Worm (Caenorhabditis elegans) whole organism, young adult: ENCODE data around the gene R01B10.3.

Source experiments
- B0035.1 ChIP-seq: sonication (generic microtip); optimal IDR thresholded peaks from 2 replicates; lab custom pipeline; 2016; ENCODE audit warnings: missing genetic modification characterization, mild to moderate bottlenecking, missing compliant biosample characterization, missing genotype, missing genetic modification reagents
- B0336.3 ChIP-seq: fragments of 200-800 bp; sonication (Bioruptor generic); IDR thresholded peaks from 2 replicates; pipeline ENCODE4 v1.3.6; 2022; ENCODE audit warnings: missing genetic modification characterization, missing compliant biosample characterization
- D2030.7 ChIP-seq: fragments of 200-800 bp; sonication (Bioruptor generic); IDR thresholded peaks from 2 replicates; pipeline ENCODE4 v1.3.6; 2022; ENCODE audit warnings: missing genetic modification reagents, missing genetic modification characterization, missing compliant biosample characterization
- F10E7.11 ChIP-seq: sonication (generic microtip); optimal IDR thresholded peaks from 2 replicates; lab custom pipeline; 2017; ENCODE audit warnings: mild to moderate bottlenecking, missing genetic modification characterization, moderate library complexity, missing compliant biosample characterization
- F33H1.4 ChIP-seq: fragments of 200-800 bp; sonication (Bioruptor generic); IDR thresholded peaks from 2 replicates; pipeline ENCODE4 v1.3.6; 2022; ENCODE audit warnings: missing genetic modification reagents, missing genetic modification characterization, missing compliant biosample characterization
- F37B4.10 ChIP-seq: fragments of 200-800 bp; sonication (Bioruptor generic); IDR thresholded peaks from 2 replicates; pipeline ENCODE4 v1.3.6; 2022; ENCODE audit warnings: missing genetic modification characterization, missing compliant biosample characterization
- F49E8.2 ChIP-seq: sonication (generic microtip); optimal IDR thresholded peaks from 3 replicates; lab custom pipeline; 2017; ENCODE audit warnings: missing genetic modification characterization, mild to moderate bottlenecking, missing compliant biosample characterization, antibody characterized with exemption, moderate library complexity; ENCODE audit not compliant: insufficient read depth
- F52B5.7 ChIP-seq: sonication (generic microtip); optimal IDR thresholded peaks from 2 replicates; lab custom pipeline; 2016; ENCODE audit warnings: mild to moderate bottlenecking, missing genetic modification characterization, missing compliant biosample characterization
- K12H6.12 ChIP-seq: fragments of 200-800 bp; sonication (Bioruptor generic); optimal IDR thresholded peaks from 2 replicates; lab custom pipeline; 2018; ENCODE audit warnings: mild to moderate bottlenecking, missing genetic modification characterization, missing compliant biosample characterization
- T26A5.8 ChIP-seq: sonication (generic microtip); optimal IDR thresholded peaks from 2 replicates; lab custom pipeline; 2016; ENCODE audit warnings: missing genetic modification characterization, missing compliant biosample characterization
- Y67H2A.10 ChIP-seq: fragments of 200-800 bp; sonication (Bioruptor generic); conservative IDR thresholded peaks from 2 replicates; pipeline ENCODE4 v1.3.6; 2022; ENCODE audit warnings: missing genetic modification reagents, missing genetic modification characterization, missing compliant biosample characterization
- Y95B8A.8 ChIP-seq: fragments of 200-800 bp; sonication (Bioruptor generic); IDR thresholded peaks from 2 replicates; pipeline ENCODE4 v1.3.6; 2022; ENCODE audit warnings: missing genetic modification reagents, missing genetic modification characterization, missing compliant biosample characterization
- ZK185.1 ChIP-seq: sonication (generic microtip); optimal IDR thresholded peaks from 2 replicates; lab custom pipeline; 2016; ENCODE audit warnings: mild to moderate bottlenecking, missing genetic modification characterization, missing compliant biosample characterization; ENCODE audit not compliant: poor library complexity, severe bottlenecking
- akir-1 ChIP-seq: fragments of 200-800 bp; sonication (Bioruptor generic); optimal IDR thresholded peaks from 2 replicates; lab custom pipeline; 2018; ENCODE audit warnings: mild to moderate bottlenecking, missing genetic modification characterization, moderate library complexity, missing compliant biosample characterization
- ama-1 ChIP-seq, 3 experiments: fragments of 150-350 bp in 1 of 3; sonication (generic microtip) in 2 of 3; optimal IDR thresholded peaks; 2 replicates each; lab custom pipeline; 2014 to 2018; ENCODE audit warnings: missing biosample characterization in 2 of 3, missing genetic modification characterization in 2 of 3, missing genetic modification reagents in 2 of 3
- attf-3 ChIP-seq: fragments of 200-800 bp; sonication (Bioruptor generic); conservative IDR thresholded peaks from 2 replicates; pipeline ENCODE4 v1.3.6; 2022; ENCODE audit warnings: missing genetic modification reagents, missing genetic modification characterization, missing compliant biosample characterization
- bed-1 ChIP-seq: fragments of 200-800 bp; sonication (Bioruptor generic); IDR thresholded peaks from 2 replicates; pipeline ENCODE4 v1.3.6; 2022; ENCODE audit warnings: missing genetic modification reagents, missing genetic modification characterization, missing compliant biosample characterization
- ccch-3 ChIP-seq: fragments of 200-800 bp; sonication (Bioruptor generic); optimal IDR thresholded peaks from 2 replicates; lab custom pipeline; 2018; ENCODE audit warnings: mild to moderate bottlenecking, missing genetic modification characterization, missing compliant biosample characterization
- ceh-40 ChIP-seq: fragments of 200-800 bp; sonication (Bioruptor generic); IDR thresholded peaks from 2 replicates; pipeline ENCODE4 v1.3.6; 2022; ENCODE audit warnings: missing genetic modification characterization, missing compliant biosample characterization
- dox-1 ChIP-seq: fragments of 200-800 bp; sonication (Bioruptor generic); IDR thresholded peaks from 2 replicates; pipeline ENCODE4 v1.3.6; 2022; ENCODE audit warnings: missing genetic modification reagents, missing genetic modification characterization, missing compliant biosample characterization
- dpff-1 ChIP-seq: sonication (generic microtip); optimal IDR thresholded peaks from 2 replicates; lab custom pipeline; 2017; ENCODE audit warnings: mild to moderate bottlenecking, missing genetic modification characterization, missing compliant biosample characterization
- efl-1 ChIP-seq: fragments of 150-350 bp; optimal IDR thresholded peaks from 2 replicates; lab custom pipeline; 2014; ENCODE audit warnings: missing biosample characterization, missing genetic modification reagents, missing genetic modification characterization
- egl-44 ChIP-seq: fragments of 200-800 bp; sonication (Bioruptor generic); IDR thresholded peaks from 2 replicates; pipeline ENCODE4 v1.3.6; 2022; ENCODE audit warnings: missing genetic modification reagents, missing genetic modification characterization, missing compliant biosample characterization
- him-1 ChIP-seq: sonication (generic microtip); optimal IDR thresholded peaks from 2 replicates; lab custom pipeline; 2016; ENCODE audit warnings: missing genotype, missing genetic modification reagents, missing genetic modification characterization, missing compliant biosample characterization
- hmg-1.2 ChIP-seq: fragments of 200-800 bp; sonication (Bioruptor generic); IDR thresholded peaks from 2 replicates; pipeline ENCODE4 v1.3.6; 2022; ENCODE audit warnings: missing genetic modification reagents, missing genetic modification characterization, missing compliant biosample characterization
- lin-35 ChIP-seq, 3 experiments: fragments of 150-350 bp in 2 of 3; sonication (generic microtip) in 1 of 3; optimal IDR thresholded peaks; 2 replicates each; lab custom pipeline; 2014 to 2018; ENCODE audit warnings: missing biosample characterization in 3 of 3, missing genetic modification characterization in 3 of 3, missing genetic modification reagents in 3 of 3
- lin-54 ChIP-seq: fragments of 200-800 bp; sonication (Bioruptor generic); optimal IDR thresholded peaks from 2 replicates; lab custom pipeline; 2018; ENCODE audit warnings: mild to moderate bottlenecking, missing genetic modification characterization, missing compliant biosample characterization
- madf-6 ChIP-seq: fragments of 200-800 bp; sonication (Bioruptor generic); IDR thresholded peaks from 2 replicates; pipeline ENCODE4 v1.3.6; 2022; ENCODE audit warnings: missing genetic modification reagents, missing genetic modification characterization, missing compliant biosample characterization
- mcd-1 ChIP-seq: fragments of 200-800 bp; sonication (Bioruptor generic); IDR thresholded peaks from 2 replicates; pipeline ENCODE4 v1.3.6; 2022; ENCODE audit warnings: missing genetic modification reagents, missing genetic modification characterization, missing compliant biosample characterization
- mel-28 ChIP-seq: sonication (generic microtip); optimal IDR thresholded peaks from 2 replicates; lab custom pipeline; 2016; ENCODE audit warnings: borderline replicate concordance, mild to moderate bottlenecking, missing genetic modification characterization, missing compliant biosample characterization
- mxl-1 ChIP-seq: sonication (generic microtip); optimal IDR thresholded peaks from 2 replicates; lab custom pipeline; 2016; ENCODE audit warnings: missing genetic modification characterization, missing compliant biosample characterization
- nfya-2 ChIP-seq: fragments of 200-800 bp; sonication (Bioruptor generic); IDR thresholded peaks from 2 replicates; pipeline ENCODE4 v1.3.6; 2022; ENCODE audit warnings: missing genetic modification reagents, missing genetic modification characterization, missing compliant biosample characterization
- nfyb-1 ChIP-seq: fragments of 200-800 bp; sonication (Bioruptor generic); IDR thresholded peaks from 2 replicates; pipeline ENCODE4 v1.3.6; 2022; ENCODE audit warnings: missing genetic modification reagents, missing genetic modification characterization, missing compliant biosample characterization
- nhr-120 ChIP-seq: fragments of 200-800 bp; sonication (Bioruptor generic); IDR thresholded peaks from 2 replicates; pipeline ENCODE4 v1.3.6; 2022; ENCODE audit warnings: missing genetic modification characterization, missing compliant biosample characterization
- pbrm-1 ChIP-seq: fragments of 200-800 bp; sonication (Bioruptor generic); IDR thresholded peaks from 2 replicates; pipeline ENCODE4 v1.3.6; 2022; ENCODE audit warnings: missing genetic modification reagents, missing genetic modification characterization, missing compliant biosample characterization
- pha-4 ChIP-seq: fragments of 150-350 bp; sonication (generic microtip); optimal IDR thresholded peaks from 2 replicates; lab custom pipeline; 2014; ENCODE audit warnings: missing biosample characterization, missing genetic modification reagents, missing genetic modification characterization
- rcor-1 ChIP-seq: fragments of 200-800 bp; sonication (Bioruptor generic); IDR thresholded peaks from 2 replicates; pipeline ENCODE4 v1.3.6; 2022; ENCODE audit warnings: missing genetic modification reagents, missing genetic modification characterization, missing compliant biosample characterization
- snpc-1.1 ChIP-seq: sonication (generic microtip); optimal IDR thresholded peaks from 2 replicates; lab custom pipeline; 2017; ENCODE audit warnings: missing genetic modification characterization, mild to moderate bottlenecking, missing compliant biosample characterization, antibody characterized with exemption, moderate library complexity, missing genotype, missing genetic modification reagents; ENCODE audit not compliant: insufficient read depth
- snpc-4 ChIP-seq, 5 experiments: fragments of 150-350 bp in 1 of 5; sonication (generic microtip) in 4 of 5; optimal IDR thresholded peaks; 2 replicates each; lab custom pipeline; 2014 to 2018; ENCODE audit warnings: missing genetic modification characterization in 5 of 5, missing biosample characterization in 3 of 5, antibody characterized with exemption in 2 of 5, mild to moderate bottlenecking in 2 of 5, missing compliant biosample characterization in 2 of 5, missing genotype in 2 of 5, moderate library complexity in 2 of 5, missing genetic modification reagents in 1 of 5
- tbx-9 ChIP-seq: sonication (generic microtip); optimal IDR thresholded peaks from 2 replicates; lab custom pipeline; 2016; ENCODE audit warnings: borderline replicate concordance, missing genetic modification characterization, inconsistent platforms, missing compliant biosample characterization
- tlf-1 ChIP-seq: fragments of 200-800 bp; sonication (Bioruptor generic); optimal IDR thresholded peaks from 2 replicates; lab custom pipeline; 2018; ENCODE audit warnings: mild to moderate bottlenecking, missing genetic modification characterization, missing compliant biosample characterization
- unc-62 ChIP-seq: fragments of 150-350 bp; optimal IDR thresholded peaks from 2 replicates; lab custom pipeline; 2014; ENCODE audit warnings: missing biosample characterization, missing genetic modification reagents, missing genetic modification characterization
- zfh-2 ChIP-seq: fragments of 200-800 bp; sonication (Bioruptor generic); conservative IDR thresholded peaks from 2 replicates; pipeline ENCODE4 v1.3.6; 2022; ENCODE audit warnings: missing genetic modification reagents, missing genetic modification characterization, missing compliant biosample characterization
- ztf-28 ChIP-seq: fragments of 200-800 bp; sonication (Bioruptor generic); IDR thresholded peaks from 2 replicates; pipeline ENCODE4 v1.3.6; 2022; ENCODE audit warnings: missing genetic modification reagents, missing genetic modification characterization, missing compliant biosample characterization

The R01B10.3 gene

ce11 chrV:6017630-6018029 is 27.3 kb downstream of the R01B10.3 start, which contains the start of the genes rpt-2 and aps-1 (continued):
- TF ChIP-seq snpc-4 (GFP tag; optimal IDR thresholded peaks at IDR 0.05; lab: Kevin White, UChicago) (no peak), snpc-4 (tag; optimal IDR thresholded peaks at IDR 0.05; lab: Kevin White, UChicago) (peak in 3 of 4 experiments; percentile 3 to 66 (median 22)), ccch-3 (no peak), bed-1 (GFP tag; lab: Robert Waterston, UW) (no peak), D2030.7 (GFP tag; lab: Robert Waterston, UW) (no peak), F52B5.7 (tag; lab: Kevin White, UChicago) (no peak), tlf-1 (no peak), F33H1.4 (no peak; the same call in 1 of the 2 replicates), Y95B8A.8 (GFP tag; lab: Robert Waterston, UW) (no peak), zfh-2 (no peak), dpff-1 (tag; lab: Kevin White, UChicago) (no peak), B0336.3 (GFP tag; lab: Robert Waterston, UW) (no peak), F37B4.10 (no peak), rcor-1 (GFP tag; lab: Robert Waterston, UW) (no peak), nhr-120 (GFP tag; lab: Robert Waterston, UW) (no peak), efl-1 (GFP tag; lab: Kevin White, UChicago) (peak; percentile 7), madf-6 (GFP tag; lab: Robert Waterston, UW) (no peak), ZK185.1 (peak; percentile 38)

ce11 chrV:6016097-6016496 is 28.8 kb downstream of the R01B10.3 start:
- 0 out of 2 replicates have a peak, but pooled peaks have one; percentile 23 for TF ChIP-seq ceh-40
- 0 out of 2 replicates have a peak, but pooled peaks have one; percentile 2 for TF ChIP-seq hmg-1.2 (GFP tag; lab: Robert Waterston, UW)
- no peak for TF ChIP-seq T26A5.8 (tag; lab: Kevin White, UChicago)
- TF ChIP-seq K12H6.12 (tag; lab: Kevin White, UChicago) = no peak
- TF ChIP-seq nfyb-1 (GFP tag; lab: Robert Waterston, UW) = 0 out of 2 replicates have a peak, but pooled peaks have one; percentile 22
- peak; percentile 14 for TF ChIP-seq ama-1 (optimal IDR thresholded peaks at IDR 0.05; lab: Kevin White, UChicago)
- no peak for TF ChIP-seq ama-1 (GFP tag; optimal IDR thresholded peaks at IDR 0.05; lab: Kevin White, UChicago)
- no peak for TF ChIP-seq rcor-1 (GFP tag; lab: Robert Waterston, UW)

- TF ChIP-seq Y67H2A.10 = no peak
- TF ChIP-seq tbx-9 = peak; percentile 2
- no peak for TF ChIP-seq B0035.1 (tag; lab: Kevin White, UChicago)
- TF ChIP-seq ama-1 (optimal IDR thresholded peaks at IDR 0.05; lab: Kevin White, UChicago) = no peak
- peak in 1 of 2 experiments; percentile 44 for TF ChIP-seq ama-1 (GFP tag; optimal IDR thresholded peaks at IDR 0.05; lab: Kevin White, UChicago)
- no peak for TF ChIP-seq nfya-2 (GFP tag; lab: Robert Waterston, UW)
- no peak for TF ChIP-seq zfh-2
- peak in 1 of 3 experiments; percentile 2 for TF ChIP-seq lin-35 (GFP tag; optimal IDR thresholded peaks at IDR 0.05; lab: Kevin White, UChicago)
- TF ChIP-seq lin-54 = peak; percentile 22
- peak; percentile 36 for TF ChIP-seq snpc-1.1
- TF ChIP-seq mel-28 (tag; lab: Kevin White, UChicago) = no peak
- no peak for TF ChIP-seq unc-62 (GFP tag; lab: Kevin White, UChicago)
- no peak for TF ChIP-seq mxl-1 (tag; lab: Kevin White, UChicago)
- TF ChIP-seq F10E7.11 (tag; lab: Kevin White, UChicago) = peak; percentile 63
- no peak for TF ChIP-seq dox-1 (GFP tag; lab: Robert Waterston, UW)
- TF ChIP-seq mcd-1 = peak; percentile 4; the same call in 1 of the 2 replicates
- TF ChIP-seq pbrm-1 (GFP tag; lab: Robert Waterston, UW) = peak; percentile 40; the same call in 1 of the 2 replicates
- no peak for TF ChIP-seq ccch-3
- TF ChIP-seq attf-3 (GFP tag; lab: Robert Waterston, UW) = no peak
- no peak for TF ChIP-seq F49E8.2 (tag; lab: Kevin White, UChicago)
- no peak for TF ChIP-seq akir-1 (GFP tag; lab: Kevin White, UChicago)
- TF ChIP-seq B0336.3 (GFP tag; lab: Robert Waterston, UW) = peak; percentile 68
- no peak for TF ChIP-seq ztf-28 (GFP tag; lab: Robert Waterston, UW)
- TF ChIP-seq egl-44 (GFP tag; lab: Robert Waterston, UW) = no peak
- TF ChIP-seq him-1 (tag; lab: Kevin White, UChicago) = peak; percentile 34
- no peak for TF ChIP-seq pha-4
Measured at ce11 chrV:6015546-6016089, 29.3 kb downstream of the R01B10.3 start.
